Fruit fly (Drosophila melanogaster) whole organism, embryonic: ENCODE measurements around the gene Awh.
A peak's percentile ranks its signal among the peaks of the same experiment; 100 is the strongest.

Experiments used
- Adf1 ChIP-seq: fragments of 200-800 bp; sonication (Bioruptor generic); IDR thresholded peaks from 2 replicates; pipeline ENCODE4 v1.3.6; 2022; ENCODE audit warnings: missing biosample characterization, missing genetic modification characterization
- Atf3 ChIP-seq: fragments of 200-800 bp; sonication (Bioruptor generic); optimal IDR thresholded peaks from 3 replicates; lab custom pipeline; 2016; ENCODE audit warnings: missing biosample characterization, missing genetic modification characterization
- Blimp-1 ChIP-seq: fragments of 200-800 bp; sonication (Bioruptor generic); optimal IDR thresholded peaks from 3 replicates; lab custom pipeline; 2018; ENCODE audit warnings: missing biosample characterization, missing genetic modification characterization, mild to moderate bottlenecking, moderate library complexity, missing genetic modification reagents
- CG12104 ChIP-seq: fragments of 200-800 bp; sonication (Bioruptor generic); optimal IDR thresholded peaks from 3 replicates; lab custom pipeline; 2016; ENCODE audit warnings: missing biosample characterization, missing genetic modification characterization
- CG12744 ChIP-seq: fragments of 200-800 bp; sonication (Bioruptor generic); optimal IDR thresholded peaks from 2 replicates; lab custom pipeline; 2016; ENCODE audit warnings: missing biosample characterization, missing genetic modification characterization
- CG13287 ChIP-seq: fragments of 200-800 bp; sonication (Bioruptor generic); IDR thresholded peaks from 2 replicates; pipeline ENCODE4 v1.3.6; 2022; ENCODE audit warnings: missing biosample characterization, missing genetic modification characterization; ENCODE audit not compliant: partially characterized antibody
- CG14710 ChIP-seq: fragments of 200-800 bp; sonication (Bioruptor generic); optimal IDR thresholded peaks from 3 replicates; lab custom pipeline; 2019; ENCODE audit warnings: missing biosample characterization, mild to moderate bottlenecking, missing genetic modification characterization, moderate library complexity
- CG15601 ChIP-seq: fragments of 200-800 bp; sonication (Bioruptor generic); optimal IDR thresholded peaks from 3 replicates; lab custom pipeline; 2019; ENCODE audit warnings: missing biosample characterization, mild to moderate bottlenecking, missing genetic modification characterization, moderate library complexity
- CG15696 ChIP-seq: fragments of 200-800 bp; sonication (Bioruptor generic); optimal IDR thresholded peaks from 2 replicates; lab custom pipeline; 2019; ENCODE audit warnings: missing biosample characterization, mild to moderate bottlenecking, missing genetic modification characterization, moderate library complexity
- CG1603 ChIP-seq: fragments of 200-800 bp; sonication (Bioruptor generic); optimal IDR thresholded peaks from 2 replicates; lab custom pipeline; 2019; ENCODE audit warnings: missing biosample characterization, mild to moderate bottlenecking, missing genetic modification characterization, moderate library complexity
- CG17612 ChIP-seq: fragments of 200-800 bp; sonication (Bioruptor generic); IDR thresholded peaks from 2 replicates; pipeline ENCODE4 v1.3.6; 2022; ENCODE audit warnings: missing biosample characterization, missing genetic modification characterization
- CG2120 ChIP-seq: fragments of 200-800 bp; sonication (Bioruptor generic); optimal IDR thresholded peaks from 3 replicates; lab custom pipeline; 2016; ENCODE audit warnings: missing biosample characterization, missing genetic modification characterization
- CG2199 ChIP-seq: fragments of 200-800 bp; sonication (Bioruptor generic); IDR thresholded peaks from 3 replicates; pipeline ENCODE4 v1.3.6; 2022; ENCODE audit warnings: missing biosample characterization, missing genetic modification characterization
- CG2202 ChIP-seq: fragments of 200-800 bp; sonication (Bioruptor generic); optimal IDR thresholded peaks from 2 replicates; lab custom pipeline; 2018; ENCODE audit warnings: missing biosample characterization, mild to moderate bottlenecking, missing genetic modification characterization
- CG2875 ChIP-seq: fragments of 200-800 bp; sonication (Bioruptor generic); optimal IDR thresholded peaks from 2 replicates; lab custom pipeline; 2017; ENCODE audit warnings: missing biosample characterization, mild to moderate bottlenecking, missing genetic modification characterization, missing genetic modification reagents
- CG31388 ChIP-seq: fragments of 200-800 bp; sonication (Bioruptor generic); optimal IDR thresholded peaks from 2 replicates; lab custom pipeline; 2016; ENCODE audit warnings: missing biosample characterization, missing genetic modification characterization
- CG31441 ChIP-seq: fragments of 200-800 bp; sonication (Bioruptor generic); IDR thresholded peaks from 2 replicates; pipeline ENCODE4 v1.3.6; 2022; ENCODE audit warnings: missing biosample characterization, missing genetic modification characterization
- CG3163 ChIP-seq: fragments of 200-800 bp; sonication (Bioruptor generic); optimal IDR thresholded peaks from 3 replicates; lab custom pipeline; 2016; ENCODE audit warnings: missing biosample characterization, missing genetic modification characterization
- CG34224 ChIP-seq: fragments of 200-800 bp; sonication (Bioruptor generic); IDR thresholded peaks from 3 replicates; pipeline ENCODE4 v1.3.6; 2022; ENCODE audit warnings: missing biosample characterization, missing genetic modification characterization; ENCODE audit not compliant: partially characterized antibody
- Lhr ChIP-seq: fragments of 200-800 bp; sonication (Bioruptor generic); optimal IDR thresholded peaks from 3 replicates; lab custom pipeline; 2017; ENCODE audit warnings: mild to moderate bottlenecking, missing biosample characterization, missing genetic modification reagents, missing genetic modification characterization
- Myb ChIP-seq: fragments of 200-800 bp; sonication (Bioruptor generic); optimal IDR thresholded peaks from 2 replicates; lab custom pipeline; 2016; ENCODE audit warnings: missing biosample characterization, missing genetic modification characterization
- NC2β ChIP-seq: fragments of 200-800 bp; sonication (Bioruptor generic); optimal IDR thresholded peaks from 2 replicates; lab custom pipeline; 2016; ENCODE audit warnings: missing biosample characterization, missing genetic modification characterization
- Nf-YC ChIP-seq: fragments of 200-800 bp; optimal IDR thresholded peaks from 3 replicates; lab custom pipeline; 2019; ENCODE audit warnings: missing biosample characterization, mild to moderate bottlenecking, missing genetic modification characterization, moderate library complexity
- Ravus ChIP-seq: fragments of 200-800 bp; sonication (Bioruptor generic); IDR thresholded peaks from 2 replicates; pipeline ENCODE4 v1.3.6; 2022; ENCODE audit warnings: missing biosample characterization, missing genetic modification characterization
- Side ChIP-seq: fragments of 200-800 bp; sonication (Bioruptor generic); optimal IDR thresholded peaks from 2 replicates; lab custom pipeline; 2016; ENCODE audit warnings: missing biosample characterization, missing genetic modification characterization
- Sox102F ChIP-seq: fragments of 200-800 bp; sonication (Bioruptor generic); optimal IDR thresholded peaks from 2 replicates; lab custom pipeline; 2018; ENCODE audit warnings: missing biosample characterization, mild to moderate bottlenecking, missing genetic modification characterization, moderate library complexity
- Usf ChIP-seq: fragments of 200-800 bp; sonication (Bioruptor generic); optimal IDR thresholded peaks from 2 replicates; lab custom pipeline; 2017; ENCODE audit warnings: missing genotype, missing biosample characterization, missing genetic modification characterization
- ap ChIP-seq: fragments of 200-800 bp; sonication (Bioruptor generic); IDR thresholded peaks from 2 replicates; pipeline ENCODE4 v1.3.6; 2022; ENCODE audit warnings: missing biosample characterization, missing genetic modification characterization
- az2 ChIP-seq: fragments of 200-800 bp; sonication (Bioruptor generic); optimal IDR thresholded peaks from 3 replicates; lab custom pipeline; 2016; ENCODE audit warnings: missing biosample characterization, missing genetic modification characterization
- bbx ChIP-seq: fragments of 200-800 bp; sonication (Bioruptor generic); IDR thresholded peaks from 2 replicates; pipeline ENCODE4 v1.3.6; 2022; ENCODE audit warnings: missing biosample characterization, missing genetic modification characterization; ENCODE audit not compliant: partially characterized antibody
- br ChIP-seq: fragments of >200 bp; optimal IDR thresholded peaks from 2 replicates; lab custom pipeline; 2017
- cad ChIP-seq: fragments of >200 bp; optimal IDR thresholded peaks from 2 replicates; lab custom pipeline; 2017; ENCODE audit warnings: missing biosample characterization, missing genetic modification characterization
- crc ChIP-seq: fragments of 200-800 bp; sonication (Bioruptor generic); optimal IDR thresholded peaks from 2 replicates; lab custom pipeline; 2016; ENCODE audit warnings: missing biosample characterization, missing genetic modification characterization
- dpn ChIP-seq, 2 experiments: fragments of 200-800 bp; sonication (Bioruptor generic); optimal IDR thresholded peaks; 3 replicates each; lab custom pipeline; 2016; ENCODE audit warnings: missing biosample characterization in 2 of 2, missing genetic modification characterization in 2 of 2
- ftz-f1 ChIP-seq: fragments of 200-800 bp; sonication (Bioruptor generic); optimal IDR thresholded peaks from 2 replicates; lab custom pipeline; 2016; ENCODE audit warnings: missing biosample characterization, missing genetic modification characterization
- gt ChIP-seq: fragments of 200-800 bp; sonication (Bioruptor generic); IDR thresholded peaks from 2 replicates; pipeline ENCODE4 v1.3.6; 2022; ENCODE audit warnings: missing biosample characterization, missing genetic modification characterization
- h ChIP-seq: fragments of >200 bp; optimal IDR thresholded peaks from 2 replicates; lab custom pipeline; 2017
- hb ChIP-seq: fragments of 200-800 bp; sonication (Bioruptor generic); IDR thresholded peaks from 3 replicates; pipeline ENCODE4 v1.3.6; 2022; ENCODE audit warnings: missing biosample characterization, missing genetic modification characterization; ENCODE audit not compliant: partially characterized antibody
- lola ChIP-seq, 3 experiments: fragments of >200 bp in 2 of 3; fragments of 200-800 bp in 1 of 3; sonication (Bioruptor generic) in 1 of 3; optimal IDR thresholded peaks; 2 replicates each; lab custom pipeline; 2017 to 2019; ENCODE audit warnings: missing biosample characterization in 3 of 3, missing genetic modification characterization in 3 of 3, mild to moderate bottlenecking in 1 of 3, moderate library complexity in 1 of 3
- lov ChIP-seq, 2 experiments: fragments of 200-800 bp in 1 of 2; fragments of >200 bp in 1 of 2; sonication (Bioruptor generic) in 1 of 2; IDR thresholded peaks in 1 of 2; optimal IDR thresholded peaks in 1 of 2; 2 replicates in 1 of 2; 3 replicates in 1 of 2; pipeline versions ENCODE4 v1.3.6 to Lab custom; 2017 to 2022; ENCODE audit warnings: missing biosample characterization in 1 of 2, missing genetic modification characterization in 1 of 2
- nerfin-1 ChIP-seq: fragments of 200-800 bp; sonication (Bioruptor generic); optimal IDR thresholded peaks from 3 replicates; lab custom pipeline; 2019; ENCODE audit warnings: missing biosample characterization, mild to moderate bottlenecking, missing genetic modification characterization, moderate library complexity
- nmo ChIP-seq: fragments of 200-800 bp; sonication (Bioruptor generic); optimal IDR thresholded peaks from 2 replicates; lab custom pipeline; 2018; ENCODE audit warnings: missing biosample characterization, mild to moderate bottlenecking, missing genetic modification characterization, moderate library complexity
- odd ChIP-seq: fragments of 200-800 bp; sonication (Bioruptor generic); optimal IDR thresholded peaks from 2 replicates; lab custom pipeline; 2017; ENCODE audit warnings: missing biosample characterization, mild to moderate bottlenecking, missing genetic modification characterization
- onecut ChIP-seq: fragments of 200-800 bp; sonication (Bioruptor generic); IDR thresholded peaks from 2 replicates; pipeline ENCODE4 v1.3.6; 2022; ENCODE audit warnings: missing biosample characterization, missing genetic modification characterization
- run ChIP-seq: fragments of 200-800 bp; sonication (Bioruptor generic); optimal IDR thresholded peaks from 3 replicates; lab custom pipeline; 2018; ENCODE audit warnings: missing biosample characterization, mild to moderate bottlenecking, missing genetic modification characterization
- ssp ChIP-seq: fragments of 200-800 bp; sonication (Bioruptor generic); IDR thresholded peaks from 2 replicates; pipeline ENCODE4 v1.3.6; 2022; ENCODE audit warnings: missing biosample characterization, missing genetic modification characterization
- tin ChIP-seq: fragments of 200-800 bp; sonication (Bioruptor generic); optimal IDR thresholded peaks from 3 replicates; lab custom pipeline; 2016; ENCODE audit warnings: missing biosample characterization, missing genetic modification characterization
- vnd ChIP-seq: fragments of 200-800 bp; sonication (Bioruptor generic); IDR thresholded peaks from 3 replicates; pipeline ENCODE4 v1.3.6; 2022; ENCODE audit warnings: missing biosample characterization, missing genetic modification characterization; ENCODE audit not compliant: partially characterized antibody
- zen ChIP-seq: fragments of 200-800 bp; sonication (Bioruptor generic); optimal IDR thresholded peaks from 3 replicates; lab custom pipeline; 2018; ENCODE audit warnings: missing biosample characterization, mild to moderate bottlenecking, missing genetic modification characterization, moderate library complexity

The Awh gene

dm6 chr3L:3814010-3814833 lies 31.8 kb upstream of the Awh start, which contains the start of gene Scsalpha1 (continued):
- TF ChIP-seq CG34224 (GFP tag; lab: Robert Waterston, UW) = peak; percentile 99
- peak; percentile 99 for TF ChIP-seq CG13287 (GFP tag; lab: Robert Waterston, UW)
- TF ChIP-seq Side (GFP tag; lab: Kevin White, UChicago) = no peak
- peak; percentile 45 for TF ChIP-seq Lhr (GFP tag; lab: Kevin White, UChicago)
- TF ChIP-seq CG14710 = peak; percentile 47
- no peak for TF ChIP-seq CG2202 (tag; lab: Kevin White, UChicago)
- no peak for TF ChIP-seq lov (optimal IDR thresholded peaks at IDR 0.05; lab: Kevin White, UChicago)
- TF ChIP-seq lov (GFP tag; IDR thresholded peaks at IDR 0.05; lab: Robert Waterston, UW) = no peak
- TF ChIP-seq ap = no peak; the same call in 1 of the 2 replicates
- no peak for TF ChIP-seq crc
- no peak for TF ChIP-seq CG12104 (GFP tag; lab: Kevin White, UChicago)
- peak; percentile 100 for TF ChIP-seq bbx
- peak; percentile 56 for TF ChIP-seq onecut (GFP tag; lab: Robert Waterston, UW)
- peak; percentile 59 for TF ChIP-seq ssp (GFP tag; lab: Robert Waterston, UW)
- TF ChIP-seq CG3163 = peak; percentile 12
- peak; percentile 99 for TF ChIP-seq vnd (GFP tag; lab: Robert Waterston, UW)
- no peak for TF ChIP-seq cad (GFP tag; lab: Kevin White, UChicago)
- no peak for TF ChIP-seq gt (GFP tag; lab: Robert Waterston, UW)
- TF ChIP-seq CG31441 = no peak
- TF ChIP-seq NC2β (GFP tag; lab: Kevin White, UChicago) = peak; percentile 19
- TF ChIP-seq CG2875 (GFP tag; lab: Kevin White, UChicago) = no peak
- peak; percentile 96 for TF ChIP-seq CG15601
- no peak for TF ChIP-seq CG15696 (tag; lab: Kevin White, UChicago)
- TF ChIP-seq CG17612 (GFP tag; lab: Robert Waterston, UW) = peak; percentile 18; the same call in 1 of the 2 replicates
- TF ChIP-seq CG2120 = peak; percentile 48
- TF ChIP-seq CG31388 (GFP tag; lab: Kevin White, UChicago) = no peak
- TF ChIP-seq Nf-YC (tag; lab: Kevin White, UChicago) = peak; percentile 15
- TF ChIP-seq CG12744 = no peak
- peak; percentile 74 for TF ChIP-seq CG1603 (tag; lab: Kevin White, UChicago)
- peak; percentile 91 for TF ChIP-seq zen
- TF ChIP-seq hb = peak; percentile 99
- TF ChIP-seq az2 = peak; percentile 8
- TF ChIP-seq nerfin-1 (tag; lab: Kevin White, UChicago) = no peak
- no peak for TF ChIP-seq Ravus (GFP tag; lab: Robert Waterston, UW)
- peak; percentile 96 for TF ChIP-seq Myb (GFP tag; lab: Kevin White, UChicago)
- no peak for TF ChIP-seq br (lab: Kevin White, UChicago)
- TF ChIP-seq nmo (GFP tag; lab: Kevin White, UChicago) = peak; percentile 31
- no peak for TF ChIP-seq h
- TF ChIP-seq Atf3 (GFP tag; lab: Kevin White, UChicago) = no peak
- TF ChIP-seq dpn (GFP tag; optimal IDR thresholded peaks at IDR 0.05; lab: Kevin White, UChicago) = peak in 1 of 2 experiments; percentile 16
- TF ChIP-seq CG2199 (GFP tag; lab: Robert Waterston, UW) = no peak
- TF ChIP-seq tin (GFP tag; lab: Kevin White, UChicago) = no peak
- no peak for TF ChIP-seq Sox102F (GFP tag; lab: Kevin White, UChicago)
- peak; percentile 84 for TF ChIP-seq ftz-f1 (GFP tag; lab: Kevin White, UChicago)
- no peak for TF ChIP-seq run (tag; lab: Kevin White, UChicago)
- no peak for TF ChIP-seq Usf
- no peak for TF ChIP-seq lola (GFP tag; optimal IDR thresholded peaks at IDR 0.05; lab: Kevin White, UChicago)
- peak; percentile 9 for TF ChIP-seq odd (GFP tag; lab: Kevin White, UChicago)
- TF ChIP-seq Adf1 = peak; percentile 23; the same call in 1 of the 2 replicates
- TF ChIP-seq Blimp-1 (GFP tag; lab: Kevin White, UChicago) = peak; percentile 9
